Worm (Caenorhabditis elegans): ENCODE data around the gene srbc-67.

DNA sequence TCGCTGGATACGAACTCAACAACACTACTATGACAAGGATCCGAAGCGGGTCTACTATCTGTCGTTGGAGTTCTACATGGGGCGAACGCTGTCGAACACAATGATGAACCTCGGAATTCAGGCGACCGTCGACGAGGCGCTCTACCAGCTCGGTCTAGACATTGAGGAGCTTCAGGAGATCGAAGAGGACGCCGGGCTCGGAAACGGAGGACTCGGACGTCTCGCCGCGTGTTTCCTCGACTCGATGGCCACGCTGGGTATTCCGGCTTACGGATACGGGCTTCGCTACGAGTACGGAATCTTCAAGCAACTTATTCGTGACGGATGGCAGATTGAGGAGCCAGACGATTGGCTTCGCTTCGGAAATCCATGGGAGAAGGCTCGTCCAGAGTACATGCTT is 40.6 kb upstream of the srbc-67 start:
- TF ChIP-seq him-1 (tag; optimal IDR thresholded peaks at IDR 0.05) (no peak), W03F9.2 (tag; optimal IDR thresholded peaks at IDR 0.05) (no peak), dao-5 (tag; optimal IDR thresholded peaks at IDR 0.05) (no peak)

Data from whole organism, L4/young adult.